Worm (Caenorhabditis elegans) whole organism, midembryonic: Measurements from ENCODE around the gene H20E11.2.

ENCODE experiments used
- T22C8.4 ChIP-seq: fragments of 200-800 bp; sonication (Bioruptor generic); IDR thresholded peaks from 2 replicates; pipeline ENCODE4 v1.3.6; 2022; ENCODE audit warnings: missing genetic modification characterization, missing compliant biosample characterization
- cog-1 ChIP-seq: sonication (generic microtip); optimal IDR thresholded peaks from 2 replicates; lab custom pipeline; 2016; ENCODE audit warnings: missing genetic modification characterization, missing compliant biosample characterization
- flt-1 ChIP-seq: fragments of 200-800 bp; sonication (Bioruptor generic); IDR thresholded peaks from 2 replicates; pipeline ENCODE4 v1.3.6; 2022; ENCODE audit warnings: missing genetic modification characterization, missing compliant biosample characterization
- klf-2 ChIP-seq: fragments of 200-800 bp; sonication (Bioruptor generic); conservative IDR thresholded peaks from 2 replicates; pipeline ENCODE4 v1.3.6; 2022; ENCODE audit warnings: missing genetic modification reagents, missing genetic modification characterization, missing compliant biosample characterization
- med-1 ChIP-seq: sonication (generic microtip); optimal IDR thresholded peaks from 2 replicates; lab custom pipeline; 2017; ENCODE audit warnings: missing genetic modification characterization, mild to moderate bottlenecking, missing compliant biosample characterization, antibody characterized with exemption, missing genetic modification reagents; ENCODE audit not compliant: insufficient read depth
- ref-1 ChIP-seq: fragments of 200-800 bp; sonication (Bioruptor generic); conservative IDR thresholded peaks from 2 replicates; pipeline ENCODE4 v1.3.6; 2022; ENCODE audit warnings: missing genetic modification reagents, missing genetic modification characterization, missing compliant biosample characterization
- tab-1 ChIP-seq: fragments of 200-800 bp; sonication (Bioruptor generic); IDR thresholded peaks from 2 replicates; pipeline ENCODE4 v1.3.6; 2022; ENCODE audit warnings: missing genetic modification characterization, missing compliant biosample characterization
- ztf-23 ChIP-seq: fragments of 200-800 bp; sonication (Bioruptor generic); IDR thresholded peaks from 2 replicates; pipeline ENCODE4 v1.3.6; 2022; ENCODE audit warnings: missing genetic modification reagents, missing genetic modification characterization, missing compliant biosample characterization
- ztf-29 ChIP-seq: fragments of 200-800 bp; sonication (Bioruptor generic); IDR thresholded peaks from 2 replicates; pipeline ENCODE4 v1.3.6; 2022; ENCODE audit warnings: missing genetic modification reagents, missing genetic modification characterization, missing compliant biosample characterization

Gene H20E11.2

DNA sequence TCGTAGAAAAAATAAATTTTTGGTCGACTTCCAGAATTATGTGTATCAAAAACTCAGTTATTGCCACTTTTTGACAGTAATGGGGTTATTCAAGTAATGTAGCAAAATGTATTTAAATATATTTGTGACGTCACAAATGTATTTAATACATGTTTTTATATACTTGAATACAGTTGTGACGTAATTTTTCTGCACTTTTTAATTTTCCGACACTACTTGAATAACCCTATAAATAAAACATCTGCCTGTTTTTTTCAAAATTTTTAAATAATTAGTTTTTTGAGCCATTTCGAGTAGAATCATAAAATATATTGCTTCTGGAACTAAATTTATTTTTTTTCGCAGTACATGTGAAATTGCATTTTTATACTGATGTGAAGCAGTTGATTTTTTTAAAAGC lies 24.3 kb upstream of the H20E11.2 start:
- TF ChIP-seq ztf-29 (no peak), med-1 (GFP tag; lab: Kevin White, UChicago) (no peak), cog-1 (tag; lab: Kevin White, UChicago) (no peak), flt-1 (GFP tag; lab: Robert Waterston, UW) (no peak)

DNA sequence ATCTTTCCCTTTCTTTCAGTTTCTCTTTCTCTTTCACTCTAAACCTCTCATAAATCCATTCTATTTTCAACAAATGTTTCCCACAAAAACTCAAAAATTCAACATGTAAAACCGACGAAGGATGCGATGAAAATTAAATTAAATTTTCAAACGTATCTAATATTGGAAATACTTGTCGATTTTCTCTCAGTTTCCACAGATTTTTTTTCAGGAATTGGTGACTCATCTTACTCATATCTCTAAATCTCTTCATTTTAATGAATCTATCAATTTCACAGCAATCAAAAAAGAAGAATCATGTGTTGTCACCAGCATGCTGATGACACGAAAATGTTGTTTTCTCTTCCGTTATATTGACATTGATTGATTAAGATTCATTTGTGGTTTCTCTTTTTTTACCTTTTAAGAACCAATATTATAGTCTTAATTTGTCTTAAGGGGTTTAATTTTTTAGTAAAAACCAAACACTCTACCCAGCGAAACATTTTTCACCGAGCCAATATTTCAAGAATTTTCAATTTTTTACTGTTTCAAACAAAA lies 23.7 kb upstream of the H20E11.2 start:
- TF ChIP-seq med-1 (GFP tag; lab: Kevin White, UChicago) (no peak), ref-1 (GFP tag; lab: Robert Waterston, UW) (no peak), klf-2 (GFP tag; lab: Robert Waterston, UW) (no peak), T22C8.4 (GFP tag; lab: Robert Waterston, UW) (no peak)

DNA sequence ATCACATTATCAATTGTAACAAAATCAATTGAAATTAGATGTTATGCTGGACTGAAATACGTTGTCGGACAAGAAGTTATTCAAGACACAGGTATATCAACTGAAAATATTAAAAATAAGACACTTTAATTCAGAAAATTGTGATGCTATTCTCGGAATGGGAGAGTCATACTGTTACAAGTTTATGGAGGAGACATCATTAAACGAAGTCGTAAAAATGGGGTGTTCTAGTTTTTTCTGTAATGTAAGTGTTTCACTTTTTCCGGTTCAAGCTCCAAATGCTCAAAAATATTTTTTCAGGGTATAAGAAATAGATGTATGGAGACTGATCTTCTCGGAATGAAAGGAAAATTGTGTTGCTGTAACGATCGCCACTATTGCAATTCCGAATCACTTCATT lies 22.8 kb upstream of the H20E11.2 start, which contains the start of gene C17H12.37:
C17H12.37 (plus strand) TSS at position 301 of the 400 bp plus-strand sequence.
- no peak for TF ChIP-seq klf-2 (GFP tag; lab: Robert Waterston, UW)

DNA sequence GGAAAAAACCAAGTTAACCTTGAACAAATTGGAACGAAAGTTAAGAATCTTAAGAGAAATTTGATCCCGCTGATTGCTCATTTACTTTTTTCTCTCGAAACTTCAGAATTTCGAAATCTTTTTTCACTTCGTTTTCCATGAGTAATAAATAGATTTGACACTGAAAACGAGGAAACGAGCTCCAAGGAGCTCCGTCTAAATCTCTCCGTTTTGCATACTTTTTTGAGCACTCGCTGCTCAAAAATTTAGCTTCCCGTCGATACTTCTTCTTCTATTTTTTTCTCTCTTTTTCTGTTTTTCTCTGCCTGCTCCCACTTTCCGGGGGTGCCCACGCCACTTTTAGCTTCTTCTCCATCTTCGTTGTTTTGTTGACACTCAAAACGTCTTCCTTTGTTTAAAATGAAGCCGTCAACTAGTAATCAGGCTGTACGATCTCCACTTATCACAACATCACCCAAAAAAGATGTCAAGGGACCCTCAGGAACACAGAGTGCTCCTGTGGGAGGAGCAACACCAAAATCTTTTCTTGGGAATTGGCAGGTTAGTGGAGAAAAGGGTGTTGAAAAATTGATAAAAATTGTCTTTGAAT lies 21.0 kb upstream of the H20E11.2 start, which contains the start of gene C17H12.10:
C17H12.10 (plus strand) TSS at position 325 of the 589 bp plus-strand sequence.
- TF ChIP-seq klf-2 (GFP tag; lab: Robert Waterston, UW): no peak
- no peak for TF ChIP-seq tab-1
- no peak for TF ChIP-seq ztf-23 (GFP tag; lab: Robert Waterston, UW)
- TF ChIP-seq ztf-29: no peak
- no peak for TF ChIP-seq ref-1 (GFP tag; lab: Robert Waterston, UW)
- no peak for TF ChIP-seq cog-1 (tag; lab: Kevin White, UChicago)
- no peak for TF ChIP-seq med-1 (GFP tag; lab: Kevin White, UChicago)
- TF ChIP-seq flt-1 (GFP tag; lab: Robert Waterston, UW): no peak
- no peak for TF ChIP-seq T22C8.4 (GFP tag; lab: Robert Waterston, UW)

DNA sequence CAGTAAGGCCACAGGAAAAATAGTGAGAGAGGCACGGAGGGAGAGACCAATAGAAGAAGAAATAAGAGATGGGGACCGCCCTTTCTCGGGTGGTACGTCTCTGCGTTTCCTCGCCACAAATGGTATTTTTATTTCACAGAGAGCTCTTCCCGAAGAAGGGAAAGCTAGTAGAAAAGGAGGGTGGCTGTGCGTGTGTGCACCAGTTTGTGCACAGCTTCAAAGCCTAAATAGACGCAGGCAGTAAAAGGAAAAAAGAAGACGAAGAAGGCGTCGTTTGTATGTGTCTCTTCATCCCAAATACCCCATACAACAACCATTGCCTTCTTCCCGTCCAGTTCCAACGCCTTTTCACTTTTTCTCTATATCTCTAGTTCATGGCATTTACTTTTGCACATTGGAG lies 17.8 kb upstream of the H20E11.2 start:
- TF ChIP-seq cog-1 (tag; lab: Kevin White, UChicago): peak; percentile 48
- no peak for TF ChIP-seq ztf-29

DNA sequence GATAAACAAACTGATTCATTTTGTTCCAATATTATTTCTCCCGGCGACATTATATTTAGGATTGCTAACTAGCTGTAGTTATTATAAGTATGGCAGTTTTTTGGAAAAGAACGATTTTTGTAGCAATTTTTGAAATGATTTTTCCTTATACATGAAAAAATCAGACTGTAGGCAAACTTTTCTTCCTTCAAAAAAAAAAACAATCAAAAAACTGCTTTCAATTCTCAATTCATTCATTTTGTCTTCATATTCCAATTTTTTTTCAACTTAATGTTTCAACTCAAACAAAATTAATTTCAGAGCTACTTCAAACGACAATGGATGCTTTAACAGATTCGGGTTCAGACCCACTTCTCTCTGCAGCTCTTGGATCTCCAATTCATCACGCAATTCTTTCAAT lies 15.8 kb upstream of the H20E11.2 start, which contains the start of gene ceh-48:
ceh-48 (plus strand) TSS at position 301 of the 400 bp plus-strand sequence.
- TF ChIP-seq flt-1 (GFP tag; lab: Robert Waterston, UW): no peak
- TF ChIP-seq med-1 (GFP tag; lab: Kevin White, UChicago): no peak
- TF ChIP-seq tab-1: no peak
- TF ChIP-seq ref-1 (GFP tag; lab: Robert Waterston, UW): no peak
- TF ChIP-seq klf-2 (GFP tag; lab: Robert Waterston, UW): no peak
- no peak for TF ChIP-seq ztf-23 (GFP tag; lab: Robert Waterston, UW)
- no peak for TF ChIP-seq cog-1 (tag; lab: Kevin White, UChicago)
- TF ChIP-seq T22C8.4 (GFP tag; lab: Robert Waterston, UW): no peak
- TF ChIP-seq ztf-29: no peak

DNA sequence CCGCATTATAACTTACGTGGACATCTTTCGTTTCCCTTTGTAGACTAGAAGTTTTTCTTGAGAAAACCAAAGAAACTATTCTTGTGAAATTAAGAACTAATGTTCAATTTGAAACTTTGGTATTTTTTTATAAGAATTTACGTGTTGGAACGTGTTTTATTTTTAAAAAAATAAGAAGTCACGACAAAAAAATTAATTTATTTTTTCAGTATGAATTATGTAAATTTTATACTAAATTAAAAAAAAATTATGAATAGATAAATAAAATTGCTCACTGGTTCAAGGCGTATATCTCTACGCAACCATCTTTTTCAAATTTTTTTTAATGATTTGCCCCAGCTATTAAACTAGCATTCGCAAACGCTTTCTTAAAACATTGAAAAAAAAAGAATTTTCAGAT lies 10.0 kb upstream of the H20E11.2 start, which contains the start of gene C17H12.5:
C17H12.5 (minus strand) TSS at position 101 of the 400 bp plus-strand sequence.
- no peak for TF ChIP-seq flt-1 (GFP tag; lab: Robert Waterston, UW)
- no peak for TF ChIP-seq klf-2 (GFP tag; lab: Robert Waterston, UW)
- TF ChIP-seq tab-1: no peak
- no peak for TF ChIP-seq ztf-23 (GFP tag; lab: Robert Waterston, UW)
- TF ChIP-seq T22C8.4 (GFP tag; lab: Robert Waterston, UW): no peak
- no peak for TF ChIP-seq med-1 (GFP tag; lab: Kevin White, UChicago)
- TF ChIP-seq ref-1 (GFP tag; lab: Robert Waterston, UW): no peak
- TF ChIP-seq ztf-29: no peak
- no peak for TF ChIP-seq cog-1 (tag; lab: Kevin White, UChicago)

DNA sequence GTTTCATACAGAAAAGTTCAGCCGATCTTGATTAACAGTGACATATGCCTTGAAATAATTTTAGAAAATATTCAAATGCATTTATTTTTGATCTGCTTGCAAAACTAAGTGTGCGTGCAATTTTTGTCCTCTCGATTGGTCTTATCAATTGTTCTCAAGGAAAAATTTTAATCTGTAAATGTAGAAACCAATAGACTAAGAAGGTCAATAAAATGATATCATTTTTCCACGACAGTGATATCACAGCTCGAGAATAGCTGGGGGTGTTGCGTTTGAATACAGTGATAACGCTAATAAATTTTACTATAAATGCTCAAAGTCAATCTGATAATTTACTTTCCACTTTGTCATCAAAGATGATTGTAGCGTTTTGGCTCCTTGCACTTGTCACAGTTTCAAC lies 9.2 kb upstream of the H20E11.2 start, which contains the start of gene C17H12.8:
C17H12.8 (plus strand) TSS at position 335 of the 400 bp plus-strand sequence.
- TF ChIP-seq klf-2 (GFP tag; lab: Robert Waterston, UW) (no peak), T22C8.4 (GFP tag; lab: Robert Waterston, UW) (no peak), ref-1 (GFP tag; lab: Robert Waterston, UW) (no peak), ztf-23 (GFP tag; lab: Robert Waterston, UW) (no peak), ztf-29 (no peak), cog-1 (tag; lab: Kevin White, UChicago) (no peak), flt-1 (GFP tag; lab: Robert Waterston, UW) (no peak), tab-1 (no peak), med-1 (GFP tag; lab: Kevin White, UChicago) (no peak)

DNA sequence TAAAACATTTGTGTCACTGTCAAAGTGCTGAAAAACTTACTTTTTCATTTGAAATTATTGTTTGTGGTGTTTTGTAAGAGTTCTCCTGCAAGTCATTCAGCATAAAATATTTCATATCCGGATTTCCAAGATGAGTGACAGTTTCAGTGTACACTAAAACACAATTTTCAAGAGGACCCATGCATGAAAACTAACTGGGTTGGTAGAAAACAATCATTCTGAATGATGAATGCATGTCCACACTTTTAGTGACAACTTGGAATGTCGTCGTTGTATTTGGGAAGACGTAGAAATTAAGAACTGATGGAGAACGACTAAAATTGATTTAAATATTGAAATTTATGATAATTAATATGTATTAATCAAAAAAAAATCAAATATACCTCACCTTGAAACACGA lies 5.9 kb upstream of the H20E11.2 start:
- TF ChIP-seq cog-1 (tag; lab: Kevin White, UChicago) (no peak), ztf-29 (no peak), ztf-23 (GFP tag; lab: Robert Waterston, UW) (no peak), tab-1 (no peak), med-1 (GFP tag; lab: Kevin White, UChicago) (no peak)

DNA sequence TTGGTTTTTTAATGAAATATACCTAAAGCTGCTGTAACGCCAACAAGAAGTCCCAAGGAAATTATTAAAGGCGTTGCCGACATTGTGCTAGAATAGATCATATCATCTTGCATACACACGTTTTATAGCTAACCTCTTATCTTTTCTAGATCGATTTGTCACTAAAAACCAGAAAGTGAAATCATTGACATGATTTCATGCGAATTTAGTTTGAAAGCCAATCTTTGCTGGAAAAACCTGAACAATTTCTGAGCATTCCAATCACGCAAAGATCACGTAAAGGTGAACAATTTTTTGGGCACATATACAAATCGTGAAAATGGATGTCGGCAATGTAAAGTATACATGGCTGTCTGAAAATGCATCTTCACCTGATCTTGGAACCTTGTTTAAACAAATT lies 5.2 kb upstream of the H20E11.2 start, which contains the start of gene C17H12.6:
C17H12.6 (minus strand) TSS at position 101 of the 400 bp plus-strand sequence.
- TF ChIP-seq cog-1 (tag; lab: Kevin White, UChicago): no peak
- no peak for TF ChIP-seq ztf-29
- TF ChIP-seq tab-1: no peak
- TF ChIP-seq klf-2 (GFP tag; lab: Robert Waterston, UW): no peak
- TF ChIP-seq flt-1 (GFP tag; lab: Robert Waterston, UW): no peak
- no peak for TF ChIP-seq ztf-23 (GFP tag; lab: Robert Waterston, UW)
- TF ChIP-seq ref-1 (GFP tag; lab: Robert Waterston, UW): no peak
- TF ChIP-seq med-1 (GFP tag; lab: Kevin White, UChicago): no peak
- no peak for TF ChIP-seq T22C8.4 (GFP tag; lab: Robert Waterston, UW)
